Fruit fly (Drosophila melanogaster) S2 (cell line): ENCODE results near the gene ND-75.

Experiments used
- CG8478 ChIP-seq: fragments of >200 bp; optimal IDR thresholded peaks from 2 replicates; lab custom pipeline; 2018
- CTCF ChIP-seq, 2 experiments: fragments of >200 bp; optimal IDR thresholded peaks; 2 replicates each; lab custom pipeline; 2018

dm6 chrX:8231241-8232028, 20.1 kb downstream of the ND-75 start:
- TF ChIP-seq CTCF (optimal IDR thresholded peaks at IDR 0.05; lab: Kevin White, UChicago) (no peak), CG8478 (lab: Kevin White, UChicago) (no peak)
